Fruit fly (Drosophila melanogaster) whole organism, pupa: ENCODE measurements around the gene Jarid2.

ENCODE experiments used
- CG14655 ChIP-seq: fragments of 200-800 bp; sonication (Bioruptor generic); optimal IDR thresholded peaks from 3 replicates; lab custom pipeline; 2017; ENCODE audit warnings: mild to moderate bottlenecking, missing biosample characterization, missing genetic modification reagents, missing genetic modification characterization
- CG15710 ChIP-seq: fragments of 200-800 bp; sonication (Bioruptor generic); optimal IDR thresholded peaks from 2 replicates; lab custom pipeline; 2018; ENCODE audit warnings: missing biosample characterization, mild to moderate bottlenecking, missing genetic modification characterization, moderate library complexity
- CG17806 ChIP-seq: fragments of 200-800 bp; sonication (Bioruptor generic); optimal IDR thresholded peaks from 2 replicates; lab custom pipeline; 2018; ENCODE audit warnings: missing biosample characterization, mild to moderate bottlenecking, missing genetic modification characterization, moderate library complexity
- CG34367 ChIP-seq: fragments of 200-800 bp; sonication (Bioruptor generic); optimal IDR thresholded peaks from 2 replicates; lab custom pipeline; 2018; ENCODE audit warnings: missing biosample characterization, mild to moderate bottlenecking, missing genetic modification characterization
- CG4496 ChIP-seq: fragments of 200-800 bp; sonication (Bioruptor generic); IDR thresholded peaks from 3 replicates; pipeline ENCODE4 v1.3.6; 2022; ENCODE audit warnings: missing biosample characterization, missing genetic modification characterization
- CG8301 ChIP-seq: fragments of 200-800 bp; sonication (Bioruptor generic); optimal IDR thresholded peaks from 2 replicates; lab custom pipeline; 2018; ENCODE audit warnings: missing biosample characterization, mild to moderate bottlenecking, missing genetic modification characterization
- D1 ChIP-seq: fragments of 200-800 bp; sonication (Bioruptor generic); optimal IDR thresholded peaks from 2 replicates; lab custom pipeline; 2018; ENCODE audit warnings: missing biosample characterization, mild to moderate bottlenecking, missing genetic modification characterization, moderate library complexity
- EcR ChIP-seq: fragments of 200-800 bp; sonication (Bioruptor generic); optimal IDR thresholded peaks from 3 replicates; lab custom pipeline; 2019; ENCODE audit warnings: missing biosample characterization, missing genetic modification characterization, mild to moderate bottlenecking, moderate library complexity, missing genetic modification reagents
- Ets98B ChIP-seq: fragments of 200-800 bp; sonication (Bioruptor generic); IDR thresholded peaks from 2 replicates; pipeline ENCODE4 v1.3.6; 2022; ENCODE audit warnings: missing biosample characterization, missing genetic modification characterization
- Pif1B ChIP-seq: fragments of 200-800 bp; sonication (Bioruptor generic); optimal IDR thresholded peaks from 3 replicates; lab custom pipeline; 2016; ENCODE audit warnings: missing biosample characterization, missing genetic modification characterization
- Snoo ChIP-seq: fragments of 200-800 bp; sonication (Bioruptor generic); optimal IDR thresholded peaks from 3 replicates; lab custom pipeline; 2017; ENCODE audit warnings: missing biosample characterization, mild to moderate bottlenecking, missing genetic modification characterization, inconsistent platforms

dm6 chr3L:9513309-9513708 lies 36.5 kb downstream of the Jarid2 start, which contains the start of gene CG33702:
- TF ChIP-seq CG17806 (tag; lab: Kevin White, UChicago) (no peak), Ets98B (GFP tag; lab: Robert Waterston, UW) (no peak), Snoo (tag; lab: Kevin White, UChicago) (no peak), CG15710 (tag; lab: Kevin White, UChicago) (no peak), D1 (no peak), CG34367 (tag; lab: Kevin White, UChicago) (no peak), EcR (GFP tag; lab: Kevin White, UChicago) (no peak), CG14655 (no peak), Pif1B (GFP tag; lab: Kevin White, UChicago) (no peak), CG8301 (no peak), CG4496 (no peak)
